Fruit fly (Drosophila melanogaster) whole organism, embryonic: ENCODE measurements around the gene CG9018.

Source experiments
- Blimp-1 ChIP-seq: fragments of 200-800 bp; sonication (Bioruptor generic); optimal IDR thresholded peaks from 3 replicates; lab custom pipeline; 2018; ENCODE audit warnings: missing biosample characterization, missing genetic modification characterization, mild to moderate bottlenecking, moderate library complexity, missing genetic modification reagents
- CG11723 ChIP-seq: fragments of 200-800 bp; sonication (Bioruptor generic); optimal IDR thresholded peaks from 2 replicates; lab custom pipeline; 2017; ENCODE audit warnings: missing biosample characterization, mild to moderate bottlenecking, missing genetic modification characterization
- CG2120 ChIP-seq: fragments of 200-800 bp; sonication (Bioruptor generic); optimal IDR thresholded peaks from 3 replicates; lab custom pipeline; 2016; ENCODE audit warnings: missing biosample characterization, missing genetic modification characterization
- Hsf ChIP-seq: fragments of 200-800 bp; sonication (Bioruptor generic); optimal IDR thresholded peaks from 3 replicates; lab custom pipeline; 2016; ENCODE audit warnings: missing biosample characterization, missing genetic modification characterization
- Sox100B ChIP-seq: fragments of 200-800 bp; sonication (Bioruptor generic); optimal IDR thresholded peaks from 3 replicates; lab custom pipeline; 2018; ENCODE audit warnings: missing biosample characterization, mild to moderate bottlenecking, missing genetic modification characterization
- Sry-β ChIP-seq: fragments of 200-800 bp; sonication (Bioruptor generic); optimal IDR thresholded peaks from 2 replicates; lab custom pipeline; 2018; ENCODE audit warnings: missing biosample characterization, mild to moderate bottlenecking, missing genetic modification characterization, moderate library complexity
- Tbp ChIP-seq: fragments of >200 bp; optimal IDR thresholded peaks from 2 replicates; lab custom pipeline; 2018; ENCODE audit warnings: missing biosample characterization, missing genetic modification characterization
- dmrt11E ChIP-seq: fragments of 200-800 bp; sonication (Bioruptor generic); optimal IDR thresholded peaks from 3 replicates; lab custom pipeline; 2018; ENCODE audit warnings: missing biosample characterization, mild to moderate bottlenecking, missing genetic modification characterization, moderate library complexity
- pan ChIP-seq, 4 experiments: fragments of >200 bp in 3 of 4; fragments of 200-800 bp in 1 of 4; sonication (Bioruptor generic) in 1 of 4; optimal IDR thresholded peaks in 3 of 4; IDR thresholded peaks in 1 of 4; 2 replicates each; pipeline versions ENCODE4 v1.3.6 to Lab custom; 2017 to 2022; ENCODE audit warnings: missing biosample characterization in 2 of 4, missing genetic modification characterization in 2 of 4, mixed read lengths in 1 of 4
- vvl ChIP-seq: fragments of 200-800 bp; sonication (Bioruptor generic); IDR thresholded peaks from 2 replicates; pipeline ENCODE4 v1.3.6; 2022; ENCODE audit warnings: missing biosample characterization, missing genetic modification characterization

DNA sequence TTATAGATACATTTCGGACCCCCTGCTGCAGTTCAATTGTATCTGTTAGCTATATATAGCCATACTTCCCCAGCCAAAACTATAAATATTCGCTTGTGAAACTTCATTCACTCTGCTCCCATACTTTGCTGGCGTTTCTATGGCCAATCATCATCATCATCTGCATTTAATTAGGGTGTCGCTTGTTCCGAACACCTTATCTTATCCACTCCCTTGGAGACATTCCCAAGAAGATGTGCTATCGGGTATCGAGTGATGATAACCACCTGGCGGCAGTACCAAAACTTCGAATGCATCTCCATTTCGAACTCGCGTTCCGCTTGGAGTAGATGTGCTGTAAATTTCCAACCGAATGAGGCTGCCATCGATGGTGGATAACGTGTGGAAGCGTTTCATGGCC, 51.2 kb downstream of the CG9018 start, which contains the start of gene CG13810:
- TF ChIP-seq CG2120 (GFP tag; lab: Kevin White, UChicago) (no peak), Hsf (GFP tag; lab: Kevin White, UChicago) (no peak), pan (optimal IDR thresholded peaks at IDR 0.05; lab: Kevin White, UChicago) (no peak), pan (GFP tag; optimal IDR thresholded peaks at IDR 0.05 in 1 of 2, IDR thresholded peaks at IDR 0.05 in 1 of 2) (no peak), Blimp-1 (GFP tag; lab: Kevin White, UChicago) (no peak), CG11723 (no peak), vvl (GFP tag; lab: Robert Waterston, UW) (no peak), Sox100B (GFP tag; lab: Kevin White, UChicago) (no peak), Sry-β (GFP tag; lab: Kevin White, UChicago) (no peak), dmrt11E (tag; lab: Kevin White, UChicago) (no peak), Tbp (GFP tag; lab: Kevin White, UChicago) (no peak)
